Worm (Caenorhabditis elegans) whole organism, young adult: ENCODE results near the gene F45D11.11.
"Not testable (repeated sequence)": the region's sequence is repeated elsewhere in the genome, so short reads cannot be mapped to it uniquely, and the experiment has no call there.

Source experiments
- F33H1.4 ChIP-seq: fragments of 200-800 bp; sonication (Bioruptor generic); IDR thresholded peaks from 2 replicates; pipeline ENCODE4 v1.3.6; 2022; ENCODE audit warnings: missing genetic modification reagents, missing genetic modification characterization, missing compliant biosample characterization
- K11D2.4 ChIP-seq: fragments of 200-800 bp; sonication (Bioruptor generic); IDR thresholded peaks from 2 replicates; pipeline ENCODE4 v1.3.6; 2022; ENCODE audit warnings: missing genetic modification reagents, missing genetic modification characterization, missing compliant biosample characterization
- T07F8.4 ChIP-seq: sonication (generic microtip); optimal IDR thresholded peaks from 2 replicates; lab custom pipeline; 2016; ENCODE audit warnings: mild to moderate bottlenecking, missing genetic modification characterization, moderate library complexity, missing compliant biosample characterization
- Y53G8AR.9 ChIP-seq: fragments of 200-800 bp; sonication (Bioruptor generic); conservative IDR thresholded peaks from 2 replicates; pipeline ENCODE4 v1.3.6; 2022; ENCODE audit warnings: missing genetic modification reagents, missing genetic modification characterization, missing compliant biosample characterization
- ama-1 ChIP-seq, 3 experiments: fragments of 150-350 bp in 1 of 3; sonication (generic microtip) in 2 of 3; optimal IDR thresholded peaks; 2 replicates each; lab custom pipeline; 2014 to 2018; ENCODE audit warnings: missing biosample characterization in 2 of 3, missing genetic modification characterization in 2 of 3, missing genetic modification reagents in 2 of 3
- attf-3 ChIP-seq: fragments of 200-800 bp; sonication (Bioruptor generic); conservative IDR thresholded peaks from 2 replicates; pipeline ENCODE4 v1.3.6; 2022; ENCODE audit warnings: missing genetic modification reagents, missing genetic modification characterization, missing compliant biosample characterization
- bed-1 ChIP-seq: fragments of 200-800 bp; sonication (Bioruptor generic); IDR thresholded peaks from 2 replicates; pipeline ENCODE4 v1.3.6; 2022; ENCODE audit warnings: missing genetic modification reagents, missing genetic modification characterization, missing compliant biosample characterization
- ets-4 ChIP-seq: fragments of 200-800 bp; sonication (Bioruptor generic); optimal IDR thresholded peaks from 2 replicates; lab custom pipeline; 2018; ENCODE audit warnings: mild to moderate bottlenecking, missing genetic modification characterization, missing compliant biosample characterization
- lsy-27 ChIP-seq: sonication (generic microtip); optimal IDR thresholded peaks from 2 replicates; lab custom pipeline; 2017; ENCODE audit warnings: missing genetic modification characterization, mild to moderate bottlenecking, missing compliant biosample characterization, antibody characterized with exemption, missing genotype, borderline replicate concordance; ENCODE audit not compliant: insufficient read depth
- nfya-1 ChIP-seq: sonication (generic microtip); optimal IDR thresholded peaks from 2 replicates; lab custom pipeline; 2017; ENCODE audit warnings: antibody characterized with exemption, missing compliant biosample characterization, missing genetic modification characterization, borderline replicate concordance; ENCODE audit not compliant: insufficient read depth
- pha-4 ChIP-seq: fragments of 150-350 bp; sonication (generic microtip); optimal IDR thresholded peaks from 2 replicates; lab custom pipeline; 2014; ENCODE audit warnings: missing biosample characterization, missing genetic modification reagents, missing genetic modification characterization
- snpc-4 ChIP-seq, 5 experiments: fragments of 150-350 bp in 1 of 5; sonication (generic microtip) in 4 of 5; optimal IDR thresholded peaks; 2 replicates each; lab custom pipeline; 2014 to 2018; ENCODE audit warnings: missing genetic modification characterization in 5 of 5, missing biosample characterization in 3 of 5, antibody characterized with exemption in 2 of 5, mild to moderate bottlenecking in 2 of 5, missing compliant biosample characterization in 2 of 5, missing genotype in 2 of 5, moderate library complexity in 2 of 5, missing genetic modification reagents in 1 of 5
- sptf-2 ChIP-seq: fragments of 200-800 bp; sonication (Bioruptor generic); optimal IDR thresholded peaks from 2 replicates; lab custom pipeline; 2018; ENCODE audit warnings: mild to moderate bottlenecking, missing genetic modification characterization, missing compliant biosample characterization
- unc-130 ChIP-seq: sonication (generic microtip); optimal IDR thresholded peaks from 2 replicates; lab custom pipeline; 2016; ENCODE audit warnings: missing genetic modification reagents, missing genetic modification characterization, missing compliant biosample characterization

DNA sequence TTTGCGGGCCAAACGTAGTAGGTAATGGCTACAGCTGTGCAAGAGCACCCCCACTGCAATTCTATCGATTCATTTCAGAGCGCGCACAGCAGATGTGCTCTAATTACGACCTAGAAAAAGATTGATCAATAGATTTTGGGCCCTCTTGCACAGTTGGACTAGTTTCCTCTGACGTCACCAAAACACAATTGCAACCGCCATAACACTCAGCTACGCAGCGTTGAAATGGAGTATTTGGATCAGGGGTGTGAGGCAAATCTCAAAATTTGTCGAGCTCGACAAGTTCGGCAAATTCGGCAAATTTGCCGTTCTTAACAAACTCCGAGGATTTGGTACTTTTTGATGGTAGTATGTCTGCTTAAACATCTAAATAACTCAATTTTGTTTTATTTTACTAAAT is 29.1 kb downstream of the F45D11.11 start, which contains the start of gene fbxc-18:
- not testable (repeated sequence) for TF ChIP-seq Y53G8AR.9; attf-3 (GFP tag; lab: Robert Waterston, UW); F33H1.4; K11D2.4 (GFP tag; lab: Robert Waterston, UW); nfya-1 (tag; lab: Kevin White, UChicago); ama-1 (optimal IDR thresholded peaks at IDR 0.05; lab: Kevin White, UChicago); ama-1 (GFP tag; optimal IDR thresholded peaks at IDR 0.05; lab: Kevin White, UChicago); bed-1; T07F8.4; snpc-4 (GFP tag; optimal IDR thresholded peaks at IDR 0.05; lab: Kevin White, UChicago); snpc-4 (tag; optimal IDR thresholded peaks at IDR 0.05; lab: Kevin White, UChicago); unc-130 (GFP tag; lab: Kevin White, UChicago); ets-4 (GFP tag; lab: Kevin White, UChicago); pha-4 (tag; lab: Kevin White, UChicago); sptf-2 (GFP tag; lab: Kevin White, UChicago); lsy-27
